Fruit fly (Drosophila melanogaster): Measurements from ENCODE around the gene dls.

dls gene

DNA sequence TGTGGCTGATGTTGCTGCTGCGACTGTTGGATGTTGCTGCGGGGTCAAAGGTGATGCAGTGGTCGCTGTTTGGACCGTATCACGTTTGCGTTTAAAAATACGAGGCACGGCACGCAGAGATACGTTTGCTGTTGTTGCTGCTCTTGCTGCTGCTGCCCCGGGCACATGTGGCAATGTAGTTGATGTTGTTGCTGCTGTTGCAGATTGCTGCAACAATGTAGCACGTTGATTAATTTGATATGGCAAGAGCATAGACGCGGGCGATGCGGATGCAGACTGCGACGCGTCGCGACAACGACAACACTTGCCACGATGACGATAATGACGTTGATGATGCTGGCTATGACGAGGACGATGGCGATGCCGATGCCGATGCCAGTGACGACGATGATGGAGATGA is 12.1 kb downstream of the dls start:
- TF ChIP-seq CG6163 (GFP tag; IDR thresholded peaks at IDR 0.05) (no peak), achi (GFP tag; optimal IDR thresholded peaks at IDR 0.05) (no peak), spab (GFP tag; optimal IDR thresholded peaks at IDR 0.05) (no peak), ss (GFP tag; optimal IDR thresholded peaks at IDR 0.05) (peak in 1 of 2 experiments; percentile 44), svp (GFP tag) (peak; percentile 74), Smox (GFP tag; optimal IDR thresholded peaks at IDR 0.05) (no peak), Ets96B (tag; optimal IDR thresholded peaks at IDR 0.05) (no peak), vri (GFP tag; optimal IDR thresholded peaks at IDR 0.05) (no peak), Blimp-1 (GFP tag; optimal IDR thresholded peaks at IDR 0.05) (no peak), CG10669 (GFP tag; optimal IDR thresholded peaks at IDR 0.05) (no peak), CG1621 (tag; optimal IDR thresholded peaks at IDR 0.05) (no peak), Sox15 (GFP tag; optimal IDR thresholded peaks at IDR 0.05) (no peak), Hr4 (GFP tag; optimal IDR thresholded peaks at IDR 0.05) (no peak), CG6792 (GFP tag; optimal IDR thresholded peaks at IDR 0.05) (no peak), CG31627 (GFP tag; optimal IDR thresholded peaks at IDR 0.05) (no peak), CG9139 (GFP tag; optimal IDR thresholded peaks at IDR 0.05) (peak; percentile 9), dsx (GFP tag; optimal IDR thresholded peaks at IDR 0.05; ENCODE audit: poor library complexity, severe bottlenecking) (peak; percentile 100), eg (GFP tag; IDR thresholded peaks at IDR 0.05) (no peak), CG3919 (GFP tag; optimal IDR thresholded peaks at IDR 0.05) (no peak), CG34406 (GFP tag; optimal IDR thresholded peaks at IDR 0.05) (no peak), CG6808 (GFP tag; optimal IDR thresholded peaks at IDR 0.05) (peak; percentile 5), Eip93F (GFP tag; optimal IDR thresholded peaks at IDR 0.05) (no peak), fd85E (GFP tag; optimal IDR thresholded peaks at IDR 0.05) (no peak)

- no peak for TF ChIP-seq Smox (GFP tag; optimal IDR thresholded peaks at IDR 0.05)
- peak; percentile 30 for TF ChIP-seq CG10669 (GFP tag; optimal IDR thresholded peaks at IDR 0.05)
- TF ChIP-seq fkh (GFP tag; optimal IDR thresholded peaks at IDR 0.05), result no peak
- TF ChIP-seq Eip75B (GFP tag; optimal IDR thresholded peaks at IDR 0.05), result no peak
- no peak for TF ChIP-seq acj6 (GFP tag; optimal IDR thresholded peaks at IDR 0.05)
- peak; percentile 60 for TF ChIP-seq Eip78C (GFP tag)
- TF ChIP-seq fd59A (GFP tag; optimal IDR thresholded peaks at IDR 0.05), result no peak
- peak; percentile 58; the same call in 2 of the 3 replicates for TF ChIP-seq eg (GFP tag; IDR thresholded peaks at IDR 0.05)
- no peak for TF ChIP-seq lz (GFP tag; optimal IDR thresholded peaks at IDR 0.05)
- no peak for TF ChIP-seq Eip93F (GFP tag; optimal IDR thresholded peaks at IDR 0.05)
- no peak for TF ChIP-seq CG6854 (GFP tag; optimal IDR thresholded peaks at IDR 0.05)
- TF ChIP-seq CG16779 (tag; optimal IDR thresholded peaks at IDR 0.05), result no peak
- TF ChIP-seq CG1621 (tag; optimal IDR thresholded peaks at IDR 0.05), result peak; percentile 30
- TF ChIP-seq CG3919 (GFP tag; optimal IDR thresholded peaks at IDR 0.05), result peak; percentile 21
- TF ChIP-seq esn (GFP tag; optimal IDR thresholded peaks at IDR 0.05), result no peak
- no peak for TF ChIP-seq CG10631 (GFP tag; optimal IDR thresholded peaks at IDR 0.05)
- TF ChIP-seq CG15336 (GFP tag; IDR thresholded peaks at IDR 0.05), result peak; percentile 22; the same call in 1 of the 2 replicates
- TF ChIP-seq CG6163 (GFP tag; IDR thresholded peaks at IDR 0.05), result peak; percentile 66; the same call in 2 of the 3 replicates
- TF ChIP-seq CG11294 (GFP tag; IDR thresholded peaks at IDR 0.05), result no peak
- no peak for TF ChIP-seq Met (GFP tag; optimal IDR thresholded peaks at IDR 0.05)
- TF ChIP-seq CG7368 (GFP tag; optimal IDR thresholded peaks at IDR 0.05), result no peak
- no peak for TF ChIP-seq CG8632 (GFP tag; optimal IDR thresholded peaks at IDR 0.05)
- TF ChIP-seq topi (GFP tag; optimal IDR thresholded peaks at IDR 0.05), result no peak
- peak; percentile 9 for TF ChIP-seq CG6276 (GFP tag; optimal IDR thresholded peaks at IDR 0.05)
- no peak for TF ChIP-seq CG6792 (GFP tag; optimal IDR thresholded peaks at IDR 0.05)
- TF ChIP-seq Gug (GFP tag; IDR thresholded peaks at IDR 0.05), result 0 out of 2 replicates have a peak, but pooled peaks have one; percentile 11
- no peak for TF ChIP-seq Hr39 (GFP tag; optimal IDR thresholded peaks at IDR 0.05)
- no peak for TF ChIP-seq spab (GFP tag; optimal IDR thresholded peaks at IDR 0.05)
- peak; percentile 97 for TF ChIP-seq dsx (GFP tag; optimal IDR thresholded peaks at IDR 0.05; ENCODE audit: poor library complexity, severe bottlenecking)
- TF ChIP-seq dac (GFP tag; optimal IDR thresholded peaks at IDR 0.05), result no peak
- no peak for TF ChIP-seq CG4318 (GFP tag; optimal IDR thresholded peaks at IDR 0.05)
- TF ChIP-seq salr (GFP tag; optimal IDR thresholded peaks at IDR 0.05), result peak in 1 of 2 experiments; percentile 39
- no peak for TF ChIP-seq Sox15 (GFP tag; optimal IDR thresholded peaks at IDR 0.05)
- peak; percentile 15 for TF ChIP-seq CG32006 (GFP tag; optimal IDR thresholded peaks at IDR 0.05)
- no peak for TF ChIP-seq fd85E (GFP tag; optimal IDR thresholded peaks at IDR 0.05)
- TF ChIP-seq vri (GFP tag; optimal IDR thresholded peaks at IDR 0.05), result no peak
- TF ChIP-seq Sox102F (GFP tag; optimal IDR thresholded peaks at IDR 0.05), result no peak
- TF ChIP-seq ss (GFP tag; optimal IDR thresholded peaks at IDR 0.05), result peak; percentile 49 to 72
Observed at dm6 chr3L:16214533-16215207, 13.5 kb downstream of the dls start.
